Worm (Caenorhabditis elegans): ENCODE results near the gene nhr-100.

DNA sequence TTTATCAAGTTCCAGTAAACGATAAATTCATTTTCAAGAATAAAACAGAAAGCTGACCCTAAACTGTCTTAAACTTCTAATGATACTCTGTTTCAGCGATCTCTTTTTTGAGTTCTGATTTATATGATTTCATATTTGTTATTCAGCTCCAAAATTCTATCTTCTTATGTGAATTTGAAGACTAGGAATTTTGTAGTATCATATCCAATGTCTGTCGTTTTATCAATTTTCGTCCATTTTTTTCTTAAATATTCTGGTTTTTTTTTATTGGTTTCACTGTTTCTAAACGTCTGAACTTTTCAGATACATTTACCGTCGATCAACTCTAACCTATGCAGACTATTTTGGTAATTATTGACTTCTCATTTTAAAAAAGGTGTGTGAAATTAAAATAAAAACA, 3.5 kb upstream of the nhr-100 start, which contains the start of the genes nhr-138 and C28D4.18:
- TF ChIP-seq him-1 (tag; optimal IDR thresholded peaks at IDR 0.05) (no peak), dao-5 (tag; optimal IDR thresholded peaks at IDR 0.05) (no peak), W03F9.2 (tag; optimal IDR thresholded peaks at IDR 0.05) (no peak)
